Worm (Caenorhabditis elegans): Measurements from ENCODE around the gene dlc-3.

DNA sequence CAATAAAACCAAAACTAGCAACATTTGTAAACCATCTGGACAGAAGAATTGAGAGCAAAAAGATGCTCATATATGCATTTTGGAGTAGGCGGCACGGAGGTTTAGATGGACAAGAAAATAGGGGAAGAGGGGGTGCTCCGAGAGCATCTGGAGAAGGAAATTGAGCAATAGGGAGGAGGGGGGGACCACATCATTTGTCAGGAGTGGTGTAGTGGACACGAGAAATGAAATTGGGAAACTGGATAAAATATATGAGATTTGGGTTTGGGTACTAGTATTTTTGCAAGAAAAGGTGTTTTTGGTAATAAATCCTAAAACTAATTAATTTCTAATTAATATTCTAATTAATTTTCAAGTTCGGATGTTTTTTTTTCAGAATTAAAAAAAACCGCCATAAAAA, 45.1 kb downstream of the dlc-3 start, which contains the start of gene Y51H4A.1:
- TF ChIP-seq F13C5.2 (tag; optimal IDR thresholded peaks at IDR 0.05) (no peak), ama-1 (optimal IDR thresholded peaks at IDR 0.05) (no peak), hmg-4 (GFP tag; optimal IDR thresholded peaks at IDR 0.05) (no peak), sea-1 (GFP tag; conservative IDR thresholded peaks at IDR 0.05) (no peak), ceh-13 (GFP tag; optimal IDR thresholded peaks at IDR 0.05) (no peak), flt-1 (GFP tag; IDR thresholded peaks at IDR 0.05) (no peak), hnd-1 (tag; optimal IDR thresholded peaks at IDR 0.05) (no peak), B0310.2 (tag; optimal IDR thresholded peaks at IDR 0.05) (no peak), hmbx-1 (tag; optimal IDR thresholded peaks at IDR 0.05) (no peak), tbx-11 (GFP tag; IDR thresholded peaks at IDR 0.05) (no peak), tra-4 (tag; optimal IDR thresholded peaks at IDR 0.05) (no peak), aly-1 (tag; optimal IDR thresholded peaks at IDR 0.05) (no peak), ets-7 (tag; optimal IDR thresholded peaks at IDR 0.05) (no peak)

All from whole organism, early embryonic.